Worm (Caenorhabditis elegans) whole organism, L4 larva: ENCODE data around the gene glr-4.

Source experiments
- D1046.2 ChIP-seq: fragments of 200-800 bp; sonication (Bioruptor generic); IDR thresholded peaks from 2 replicates; pipeline ENCODE4 v1.3.6; 2022; ENCODE audit warnings: missing genetic modification characterization, missing compliant biosample characterization
- F10B5.3 ChIP-seq: sonication (generic microtip); optimal IDR thresholded peaks from 2 replicates; lab custom pipeline; 2016; ENCODE audit warnings: mild to moderate bottlenecking, missing genetic modification characterization, missing compliant biosample characterization
- F26F4.8 ChIP-seq: fragments of 200-800 bp; sonication (Bioruptor generic); conservative IDR thresholded peaks from 2 replicates; pipeline ENCODE4 v1.3.6; 2022; ENCODE audit warnings: missing genetic modification characterization, missing compliant biosample characterization
- F49E8.2 ChIP-seq: sonication (generic microtip); optimal IDR thresholded peaks from 2 replicates; lab custom pipeline; 2016; ENCODE audit warnings: missing compliant biosample characterization, mild to moderate bottlenecking, missing genetic modification characterization, borderline replicate concordance
- R02D3.7 ChIP-seq: fragments of 150-350 bp; sonication (generic microtip); optimal IDR thresholded peaks from 3 replicates; lab custom pipeline; 2014; ENCODE audit warnings: missing biosample characterization, missing genetic modification characterization
- T26A8.4 ChIP-seq: fragments of 200-800 bp; sonication (Bioruptor generic); IDR thresholded peaks from 2 replicates; pipeline ENCODE4 v1.3.6; 2022; ENCODE audit warnings: missing genetic modification characterization, missing compliant biosample characterization
- ZK546.5 ChIP-seq, 2 experiments: sonication (generic microtip); optimal IDR thresholded peaks; 2 replicates each; lab custom pipeline; 2017; ENCODE audit warnings: missing biosample characterization in 2 of 2, missing genetic modification characterization in 2 of 2
- arid-1 ChIP-seq: fragments of 200-800 bp; sonication (Bioruptor generic); conservative IDR thresholded peaks from 2 replicates; pipeline ENCODE4 v1.3.6; 2022; ENCODE audit warnings: missing genetic modification reagents, missing genetic modification characterization, missing compliant biosample characterization
- ceh-20 ChIP-seq: fragments of 200-800 bp; sonication (Bioruptor generic); IDR thresholded peaks from 2 replicates; pipeline ENCODE4 v1.3.6; 2022; ENCODE audit warnings: missing genetic modification reagents, missing genetic modification characterization, missing compliant biosample characterization
- ceh-82 ChIP-seq: sonication (generic microtip); optimal IDR thresholded peaks from 2 replicates; lab custom pipeline; 2017; ENCODE audit warnings: missing biosample characterization, missing genetic modification characterization
- ces-1 ChIP-seq: fragments of 150-350 bp; sonication (generic microtip); optimal IDR thresholded peaks from 4 replicates; lab custom pipeline; 2014; ENCODE audit warnings: missing biosample characterization, missing genetic modification reagents, missing genetic modification characterization
- ctbp-1 ChIP-seq: fragments of 200-800 bp; sonication (Bioruptor generic); IDR thresholded peaks from 2 replicates; pipeline ENCODE4 v1.3.6; 2022; ENCODE audit warnings: missing genetic modification reagents, missing genetic modification characterization, missing compliant biosample characterization
- daf-16 ChIP-seq, 3 experiments: sonication (generic microtip); optimal IDR thresholded peaks; 2 replicates each; lab custom pipeline; 2016 to 2017; ENCODE audit warnings: missing genetic modification characterization in 3 of 3, missing genetic modification reagents in 3 of 3, mild to moderate bottlenecking in 2 of 3, missing compliant biosample characterization in 2 of 3, missing biosample characterization in 1 of 3, moderate library complexity in 1 of 3
- dmd-9 ChIP-seq: fragments of 200-800 bp; sonication (Bioruptor generic); IDR thresholded peaks from 2 replicates; pipeline ENCODE4 v1.3.6; 2022; ENCODE audit warnings: missing genetic modification reagents, missing genetic modification characterization, missing compliant biosample characterization
- dpl-1 ChIP-seq: fragments of 150-350 bp; optimal IDR thresholded peaks from 2 replicates; lab custom pipeline; 2014; ENCODE audit warnings: missing biosample characterization, missing genetic modification reagents, missing genetic modification characterization
- duxl-1 ChIP-seq: sonication (generic microtip); optimal IDR thresholded peaks from 2 replicates; lab custom pipeline; 2016; ENCODE audit warnings: mild to moderate bottlenecking, missing genetic modification characterization, moderate library complexity, missing compliant biosample characterization; ENCODE audit not compliant: poor library complexity
- egl-27 ChIP-seq: sonication (generic microtip); optimal IDR thresholded peaks from 3 replicates; lab custom pipeline; 2017; ENCODE audit warnings: missing biosample characterization, missing genetic modification reagents, missing genetic modification characterization
- egl-43 ChIP-seq: fragments of 200-800 bp; sonication (Bioruptor generic); IDR thresholded peaks from 2 replicates; pipeline ENCODE4 v1.3.6; 2022; ENCODE audit warnings: missing genetic modification reagents, missing genetic modification characterization, missing compliant biosample characterization
- fkh-10 ChIP-seq: fragments of 150-350 bp; optimal IDR thresholded peaks from 2 replicates; lab custom pipeline; 2014; ENCODE audit warnings: missing biosample characterization, missing genetic modification reagents, missing genetic modification characterization
- gei-8 ChIP-seq: fragments of 200-800 bp; sonication (Bioruptor generic); optimal IDR thresholded peaks from 2 replicates; lab custom pipeline; 2018; ENCODE audit warnings: mild to moderate bottlenecking, missing genetic modification characterization, missing compliant biosample characterization
- hif-1 ChIP-seq, 2 experiments: sonication (generic microtip); optimal IDR thresholded peaks; 2 replicates each; lab custom pipeline; 2016 to 2017; ENCODE audit warnings: missing compliant biosample characterization in 2 of 2, missing genetic modification characterization in 2 of 2, missing genetic modification reagents in 2 of 2, missing genotype in 2 of 2, mild to moderate bottlenecking in 1 of 2
- lin-38 ChIP-seq: fragments of 200-800 bp; sonication (Bioruptor generic); IDR thresholded peaks from 2 replicates; pipeline ENCODE4 v1.3.6; 2022; ENCODE audit warnings: missing genetic modification reagents, missing genetic modification characterization, missing compliant biosample characterization
- lsy-2 ChIP-seq, 2 experiments: fragments of 150-350 bp in 1 of 2; sonication (generic microtip) in 1 of 2; optimal IDR thresholded peaks; 2 replicates each; lab custom pipeline; 2014 to 2017; ENCODE audit warnings: missing biosample characterization in 2 of 2, missing genetic modification characterization in 2 of 2
- mdt-29 ChIP-seq: fragments of 200-800 bp; sonication (Bioruptor generic); IDR thresholded peaks from 2 replicates; pipeline ENCODE4 v1.3.6; 2022; ENCODE audit warnings: missing genetic modification reagents, missing genetic modification characterization, missing compliant biosample characterization
- mep-1 ChIP-seq: fragments of 150-350 bp; sonication (generic microtip); optimal IDR thresholded peaks from 3 replicates; lab custom pipeline; 2014; ENCODE audit warnings: missing biosample characterization, missing genetic modification characterization
- mes-2 ChIP-seq: sonication (generic microtip); optimal IDR thresholded peaks from 2 replicates; lab custom pipeline; 2016; ENCODE audit warnings: missing genotype, mild to moderate bottlenecking, missing genetic modification characterization, missing compliant biosample characterization; ENCODE audit not compliant: poor library complexity, severe bottlenecking
- nhr-102 ChIP-seq: sonication (generic microtip); optimal IDR thresholded peaks from 2 replicates; lab custom pipeline; 2016; ENCODE audit warnings: mild to moderate bottlenecking, missing genetic modification characterization, moderate library complexity, missing compliant biosample characterization
- nhr-11 ChIP-seq: fragments of 150-350 bp; optimal IDR thresholded peaks from 2 replicates; lab custom pipeline; 2014; ENCODE audit warnings: missing biosample characterization, missing genetic modification characterization
- nhr-28 ChIP-seq: fragments of 150-350 bp; optimal IDR thresholded peaks from 2 replicates; lab custom pipeline; 2014; ENCODE audit warnings: missing biosample characterization, missing genetic modification characterization
- nhr-77 ChIP-seq: fragments of 150-350 bp; optimal IDR thresholded peaks from 2 replicates; lab custom pipeline; 2014; ENCODE audit warnings: missing biosample characterization, missing genetic modification characterization
- pha-4 ChIP-seq, 2 experiments: fragments of 150-350 bp in 1 of 2; fragments of 200-800 bp in 1 of 2; sonication (Bioruptor generic) in 1 of 2; IDR thresholded peaks in 1 of 2; optimal IDR thresholded peaks in 1 of 2; 2 replicates each; pipeline versions ENCODE4 v1.3.6 to Lab custom; 2014 to 2022; ENCODE audit warnings: missing genetic modification characterization in 2 of 2, missing genetic modification reagents in 2 of 2, missing biosample characterization in 1 of 2, missing compliant biosample characterization in 1 of 2
- php-3 ChIP-seq: fragments of 200-800 bp; sonication (Bioruptor generic); IDR thresholded peaks from 2 replicates; pipeline ENCODE4 v1.3.6; 2022; ENCODE audit warnings: missing genetic modification reagents, missing genetic modification characterization, missing compliant biosample characterization
- rbr-2 ChIP-seq: sonication (generic microtip); optimal IDR thresholded peaks from 2 replicates; lab custom pipeline; 2016; ENCODE audit warnings: missing genotype, missing genetic modification characterization, missing compliant biosample characterization
- saeg-2 ChIP-seq: fragments of 200-800 bp; sonication (Bioruptor generic); IDR thresholded peaks from 2 replicates; pipeline ENCODE4 v1.3.6; 2022; ENCODE audit warnings: missing genetic modification reagents, missing genetic modification characterization, missing compliant biosample characterization
- set-16 ChIP-seq: fragments of 200-800 bp; sonication (Bioruptor generic); IDR thresholded peaks from 2 replicates; pipeline ENCODE4 v1.3.6; 2022; ENCODE audit warnings: missing genetic modification reagents, missing genetic modification characterization, missing compliant biosample characterization
- snpc-1.2 ChIP-seq: fragments of 200-800 bp; sonication (Bioruptor generic); IDR thresholded peaks from 2 replicates; pipeline ENCODE4 v1.3.6; 2022; ENCODE audit warnings: missing genetic modification reagents, missing genetic modification characterization, missing compliant biosample characterization
- snpc-4 ChIP-seq: fragments of 150-350 bp; optimal IDR thresholded peaks from 2 replicates; lab custom pipeline; 2014; ENCODE audit warnings: missing biosample characterization, missing genetic modification characterization
- spr-3 ChIP-seq: fragments of 200-800 bp; sonication (Bioruptor generic); optimal IDR thresholded peaks from 2 replicates; lab custom pipeline; 2018; ENCODE audit warnings: mild to moderate bottlenecking, missing genetic modification characterization, missing compliant biosample characterization
- tag-97 ChIP-seq: fragments of 200-800 bp; sonication (Bioruptor generic); IDR thresholded peaks from 2 replicates; pipeline ENCODE4 v1.3.6; 2022; ENCODE audit warnings: missing genetic modification characterization, missing compliant biosample characterization
- unc-62 ChIP-seq, 3 experiments: fragments of 150-350 bp in 1 of 3; sonication (generic microtip); optimal IDR thresholded peaks in 2 of 3; peaks in 1 of 3; 1 replicate in 1 of 3; 2 replicates in 2 of 3; lab custom pipeline; 2014 to 2017; ENCODE audit warnings: missing biosample characterization in 3 of 3, missing genetic modification characterization in 3 of 3, missing genetic modification reagents in 3 of 3, missing genotype in 1 of 3
- zag-1 ChIP-seq: fragments of 150-350 bp; optimal IDR thresholded peaks from 2 replicates; lab custom pipeline; 2014; ENCODE audit warnings: missing biosample characterization, missing genetic modification characterization
- zfp-2 ChIP-seq: sonication (generic microtip); optimal IDR thresholded peaks from 2 replicates; lab custom pipeline; 2016; ENCODE audit warnings: mild to moderate bottlenecking, missing genetic modification characterization, missing compliant biosample characterization
- zfp-3 ChIP-seq: fragments of 200-800 bp; sonication (Bioruptor generic); conservative IDR thresholded peaks from 2 replicates; pipeline ENCODE4 v1.3.6; 2022; ENCODE audit warnings: missing genetic modification reagents, missing genetic modification characterization, missing compliant biosample characterization
- zip-11 ChIP-seq: fragments of 200-800 bp; sonication (Bioruptor generic); IDR thresholded peaks from 2 replicates; pipeline ENCODE4 v1.3.6; 2022; ENCODE audit warnings: missing genetic modification characterization, missing compliant biosample characterization
- ztf-7 ChIP-seq: fragments of 150-350 bp; optimal IDR thresholded peaks from 2 replicates; lab custom pipeline; 2014; ENCODE audit warnings: missing biosample characterization, missing genetic modification characterization

glr-4 gene

DNA sequence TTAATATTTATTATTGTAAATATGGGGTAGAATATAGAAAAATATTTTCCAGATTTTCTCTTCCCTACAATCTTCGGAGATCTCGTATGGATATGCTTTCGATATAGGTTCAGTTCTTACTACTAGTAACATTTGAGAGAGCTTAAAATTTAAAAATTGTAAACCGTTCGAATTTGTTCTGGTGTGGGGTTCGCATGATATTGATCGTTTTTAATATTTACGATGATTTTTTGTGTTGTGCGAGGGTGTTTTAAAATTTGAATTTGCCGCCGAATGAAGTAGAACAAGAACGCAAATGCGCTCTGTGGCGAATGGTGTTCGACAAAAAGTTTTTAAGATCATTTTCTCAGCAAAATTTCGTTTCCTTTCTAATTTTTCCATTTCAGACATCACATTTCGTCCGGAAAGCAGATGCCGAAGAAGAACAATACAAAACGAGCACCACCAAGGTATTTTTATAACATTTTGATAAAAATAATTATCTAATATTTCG lies 10.6 kb downstream of the glr-4 start, which contains the start of gene skr-17:
Gene skr-17, plus strand, starts transcription at position 51 of the 493 bp plus-strand sequence.
- TF ChIP-seq daf-16 (GFP tag; optimal IDR thresholded peaks at IDR 0.05; lab: Kevin White, UChicago) (no peak), daf-16 (tag; optimal IDR thresholded peaks at IDR 0.05; lab: Kevin White, UChicago) (no peak), unc-62 (GFP tag; optimal IDR thresholded peaks at IDR 0.05 in 1 of 2; lab: Kevin White, UChicago) (peak in 1 of 2 experiments; percentile 11), unc-62 (tag; optimal IDR thresholded peaks at IDR 0.05; lab: Kevin White, UChicago) (no peak), mes-2 (tag; lab: Kevin White, UChicago) (no peak), nhr-77 (no peak), nhr-28 (no peak), snpc-1.2 (GFP tag; lab: Robert Waterston, UW) (no peak), lin-38 (peak; percentile 62), pha-4 (GFP tag; IDR thresholded peaks at IDR 0.05; lab: Robert Waterston, UW) (no peak), pha-4 (tag; optimal IDR thresholded peaks at IDR 0.05; lab: Kevin White, UChicago) (no peak)

DNA sequence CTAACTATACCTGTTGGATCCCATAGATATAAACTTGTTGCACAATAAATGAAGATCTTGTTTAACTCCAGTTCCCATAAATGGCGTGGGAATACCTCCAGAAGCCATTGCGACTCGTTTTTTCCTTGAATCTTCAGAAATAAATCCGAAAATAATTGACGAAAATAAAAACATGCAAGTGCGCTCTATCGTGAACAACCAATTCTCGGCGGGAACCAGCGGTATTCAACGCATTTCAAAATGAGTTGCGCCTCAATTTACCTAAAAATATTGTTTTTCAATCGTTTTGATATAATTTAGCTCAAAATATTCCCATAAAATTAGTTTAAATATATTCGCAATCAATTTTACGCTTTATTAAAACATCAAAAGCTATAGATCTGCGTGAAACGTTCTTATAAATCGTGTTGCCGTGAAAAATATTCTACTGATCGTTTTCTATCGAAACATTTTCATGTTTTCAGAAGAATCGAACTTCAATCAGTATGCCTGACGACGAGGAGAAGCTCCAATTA lies 13.0 kb downstream of the glr-4 start, which contains the start of the genes snpc-1.1 and spdl-1:
Gene snpc-1.1, minus strand, starts transcription at position 200 of the 515 bp plus-strand sequence.
Gene spdl-1, plus strand, starts transcription at position 465 of the 515 bp plus-strand sequence.
- TF ChIP-seq unc-62 (GFP tag; optimal IDR thresholded peaks at IDR 0.05 in 1 of 2; lab: Kevin White, UChicago) (no peak), unc-62 (tag; optimal IDR thresholded peaks at IDR 0.05; lab: Kevin White, UChicago) (no peak), dmd-9 (GFP tag; lab: Robert Waterston, UW) (no peak), tag-97 (no peak), rbr-2 (no peak), ZK546.5 (tag; optimal IDR thresholded peaks at IDR 0.05; lab: Kevin White, UChicago) (no peak), zag-1 (tag; lab: Kevin White, UChicago) (no peak), gei-8 (GFP tag; lab: Kevin White, UChicago) (no peak), nhr-11 (tag; lab: Kevin White, UChicago) (no peak), set-16 (GFP tag; lab: Robert Waterston, UW) (no peak), daf-16 (GFP tag; optimal IDR thresholded peaks at IDR 0.05; lab: Kevin White, UChicago) (no peak), daf-16 (tag; optimal IDR thresholded peaks at IDR 0.05; lab: Kevin White, UChicago) (no peak), dpl-1 (GFP tag; lab: Kevin White, UChicago) (peak; percentile 67), ceh-82 (tag; lab: Kevin White, UChicago) (no peak), zfp-3 (GFP tag; lab: Robert Waterston, UW) (no peak), nhr-77 (no peak), egl-43 (GFP tag; lab: Robert Waterston, UW) (no peak), nhr-102 (tag; lab: Kevin White, UChicago) (no peak), hif-1 (tag; optimal IDR thresholded peaks at IDR 0.05; lab: Kevin White, UChicago) (no peak), lin-38 (peak; percentile 88), T26A8.4 (GFP tag; lab: Robert Waterston, UW) (no peak), ztf-7 (tag; lab: Kevin White, UChicago) (no peak), egl-27 (tag; lab: Kevin White, UChicago) (no peak), ceh-20 (GFP tag; lab: Robert Waterston, UW) (no peak), ces-1 (GFP tag; lab: Kevin White, UChicago) (no peak), mep-1 (no peak), snpc-1.2 (GFP tag; lab: Robert Waterston, UW) (no peak), nhr-28 (no peak), fkh-10 (GFP tag; lab: Kevin White, UChicago) (no peak), mdt-29 (GFP tag; lab: Robert Waterston, UW) (no peak), arid-1 (GFP tag; lab: Robert Waterston, UW) (no peak), lsy-2 (tag; optimal IDR thresholded peaks at IDR 0.05; lab: Kevin White, UChicago) (peak in 1 of 2 experiments; percentile 41), php-3 (GFP tag; lab: Robert Waterston, UW) (no peak), snpc-4 (tag; lab: Kevin White, UChicago) (no peak), R02D3.7 (no peak), zfp-2 (tag; lab: Kevin White, UChicago) (no peak), pha-4 (GFP tag; IDR thresholded peaks at IDR 0.05; lab: Robert Waterston, UW) (no peak), pha-4 (tag; optimal IDR thresholded peaks at IDR 0.05; lab: Kevin White, UChicago) (peak; percentile 9), zip-11 (GFP tag; lab: Robert Waterston, UW) (no peak), D1046.2 (GFP tag; lab: Robert Waterston, UW) (no peak), spr-3 (no peak), duxl-1 (no peak), F49E8.2 (no peak), saeg-2 (GFP tag; lab: Robert Waterston, UW) (no peak), F10B5.3 (tag; lab: Kevin White, UChicago) (no peak), F26F4.8 (GFP tag; lab: Robert Waterston, UW) (no peak), ctbp-1 (GFP tag; lab: Robert Waterston, UW) (no peak)
